Worm (Caenorhabditis elegans) whole organism, late embryonic: ENCODE measurements around the gene C09F5.3.

Experiments used
- C08G9.2 ChIP-seq: sonication (generic microtip); optimal IDR thresholded peaks from 2 replicates; lab custom pipeline; 2016; ENCODE audit warnings: mild to moderate bottlenecking, missing genetic modification characterization, moderate library complexity, missing compliant biosample characterization
- F13H6.1 ChIP-seq: sonication (generic microtip); optimal IDR thresholded peaks from 2 replicates; lab custom pipeline; 2016; ENCODE audit warnings: missing genetic modification characterization, missing compliant biosample characterization
- K02D7.2 ChIP-seq: sonication (generic microtip); optimal IDR thresholded peaks from 2 replicates; lab custom pipeline; 2017; ENCODE audit warnings: mild to moderate bottlenecking, missing genetic modification characterization, missing compliant biosample characterization
- T23F11.4 ChIP-seq: fragments of 200-800 bp; sonication (Bioruptor generic); optimal IDR thresholded peaks from 2 replicates; lab custom pipeline; 2018; ENCODE audit warnings: mild to moderate bottlenecking, missing genetic modification characterization, missing compliant biosample characterization
- ahr-1 ChIP-seq: sonication (generic microtip); optimal IDR thresholded peaks from 2 replicates; lab custom pipeline; 2016; ENCODE audit warnings: missing genetic modification characterization, missing compliant biosample characterization
- ama-1 ChIP-seq: fragments of 150-350 bp; optimal IDR thresholded peaks from 2 replicates; lab custom pipeline; 2014
- ceh-14 ChIP-seq: sonication (generic microtip); optimal IDR thresholded peaks from 2 replicates; lab custom pipeline; 2016; ENCODE audit warnings: missing genotype, missing genetic modification characterization, missing compliant biosample characterization
- ceh-18 ChIP-seq: sonication (generic microtip); optimal IDR thresholded peaks from 2 replicates; lab custom pipeline; 2016; ENCODE audit warnings: missing genetic modification characterization, missing compliant biosample characterization
- ceh-19 ChIP-seq: fragments of 200-800 bp; sonication (Bioruptor generic); optimal IDR thresholded peaks from 2 replicates; lab custom pipeline; 2018; ENCODE audit warnings: mild to moderate bottlenecking, missing genetic modification characterization, missing compliant biosample characterization
- ceh-2 ChIP-seq: sonication (generic microtip); optimal IDR thresholded peaks from 2 replicates; lab custom pipeline; 2016; ENCODE audit warnings: missing genotype, missing genetic modification characterization, missing compliant biosample characterization
- ceh-22 ChIP-seq: sonication (generic microtip); optimal IDR thresholded peaks from 2 replicates; lab custom pipeline; 2017; ENCODE audit warnings: missing biosample characterization, missing genetic modification characterization
- ceh-24 ChIP-seq: sonication (generic microtip); optimal IDR thresholded peaks from 2 replicates; lab custom pipeline; 2016; ENCODE audit warnings: mild to moderate bottlenecking, missing genetic modification characterization, missing compliant biosample characterization
- ceh-30 ChIP-seq: fragments of 150-350 bp; optimal IDR thresholded peaks from 2 replicates; lab custom pipeline; 2014; ENCODE audit warnings: missing biosample characterization, missing genetic modification characterization
- ceh-31 ChIP-seq: sonication (generic microtip); optimal IDR thresholded peaks from 2 replicates; lab custom pipeline; 2016; ENCODE audit warnings: missing genetic modification characterization, missing compliant biosample characterization
- ceh-45 ChIP-seq: fragments of 200-800 bp; sonication (Bioruptor generic); IDR thresholded peaks from 2 replicates; pipeline ENCODE4 v1.3.6; 2022; ENCODE audit warnings: missing genetic modification reagents, missing genetic modification characterization, missing compliant biosample characterization
- ceh-6 ChIP-seq: fragments of 200-800 bp; sonication (Bioruptor generic); optimal IDR thresholded peaks from 2 replicates; lab custom pipeline; 2018; ENCODE audit warnings: mild to moderate bottlenecking, missing genetic modification characterization, missing compliant biosample characterization
- ceh-9 ChIP-seq: sonication (generic microtip); optimal IDR thresholded peaks from 2 replicates; lab custom pipeline; 2016; ENCODE audit warnings: mild to moderate bottlenecking, missing genetic modification characterization, inconsistent platforms, missing compliant biosample characterization
- che-1 ChIP-seq: sonication (generic microtip); optimal IDR thresholded peaks from 2 replicates; lab custom pipeline; 2016; ENCODE audit warnings: mild to moderate bottlenecking, missing genetic modification characterization, missing compliant biosample characterization
- elt-2 ChIP-seq: sonication (generic microtip); optimal IDR thresholded peaks from 2 replicates; lab custom pipeline; 2016; ENCODE audit warnings: missing genetic modification reagents, missing genetic modification characterization, missing compliant biosample characterization
- elt-4 ChIP-seq: sonication (generic microtip); optimal IDR thresholded peaks from 2 replicates; lab custom pipeline; 2016; ENCODE audit warnings: missing genetic modification characterization, missing compliant biosample characterization
- ets-4 ChIP-seq: sonication (generic microtip); optimal IDR thresholded peaks from 2 replicates; lab custom pipeline; 2016; ENCODE audit warnings: missing genetic modification characterization, missing compliant biosample characterization
- fkh-10 ChIP-seq: fragments of 150-350 bp; optimal IDR thresholded peaks from 2 replicates; lab custom pipeline; 2014; ENCODE audit warnings: missing biosample characterization, missing genetic modification reagents, missing genetic modification characterization
- fkh-6 ChIP-seq: sonication (generic microtip); optimal IDR thresholded peaks from 2 replicates; lab custom pipeline; 2016; ENCODE audit warnings: missing genetic modification characterization, missing compliant biosample characterization
- gmeb-2 ChIP-seq: sonication (generic microtip); optimal IDR thresholded peaks from 2 replicates; lab custom pipeline; 2016; ENCODE audit warnings: missing genetic modification characterization, inconsistent platforms, missing compliant biosample characterization
- hlh-13 ChIP-seq: fragments of 200-800 bp; sonication (Bioruptor generic); optimal IDR thresholded peaks from 2 replicates; lab custom pipeline; 2018; ENCODE audit warnings: mild to moderate bottlenecking, missing genetic modification characterization, missing compliant biosample characterization
- hlh-15 ChIP-seq: sonication (generic microtip); optimal IDR thresholded peaks from 2 replicates; lab custom pipeline; 2016; ENCODE audit warnings: missing genetic modification characterization, missing compliant biosample characterization
- hlh-30 ChIP-seq: sonication (generic microtip); optimal IDR thresholded peaks from 2 replicates; lab custom pipeline; 2017; ENCODE audit warnings: antibody characterized with exemption, missing genetic modification characterization, missing compliant biosample characterization; ENCODE audit not compliant: insufficient read depth
- hlh-8 ChIP-seq: sonication (generic microtip); optimal IDR thresholded peaks from 2 replicates; lab custom pipeline; 2016; ENCODE audit warnings: missing genotype, missing genetic modification characterization, missing compliant biosample characterization
- lim-6 ChIP-seq: sonication (generic microtip); optimal IDR thresholded peaks from 2 replicates; lab custom pipeline; 2016; ENCODE audit warnings: missing genetic modification characterization, missing compliant biosample characterization
- lin-11 ChIP-seq: fragments of 200-800 bp; sonication (Bioruptor generic); optimal IDR thresholded peaks from 2 replicates; lab custom pipeline; 2018; ENCODE audit warnings: mild to moderate bottlenecking, missing genetic modification characterization, missing compliant biosample characterization
- madf-2 ChIP-seq: sonication (generic microtip); optimal IDR thresholded peaks from 2 replicates; lab custom pipeline; 2017; ENCODE audit warnings: missing genetic modification characterization, missing compliant biosample characterization
- mec-3 ChIP-seq: sonication (generic microtip); optimal IDR thresholded peaks from 2 replicates; lab custom pipeline; 2016; ENCODE audit warnings: borderline replicate concordance, missing genetic modification characterization, missing compliant biosample characterization
- nfya-1 ChIP-seq: sonication (generic microtip); optimal IDR thresholded peaks from 2 replicates; lab custom pipeline; 2017; ENCODE audit warnings: missing genetic modification characterization, mild to moderate bottlenecking, missing compliant biosample characterization, antibody characterized with exemption, moderate library complexity
- nhr-11 ChIP-seq: fragments of 150-350 bp; optimal IDR thresholded peaks from 2 replicates; lab custom pipeline; 2014; ENCODE audit warnings: missing biosample characterization, missing genetic modification characterization
- nhr-232 ChIP-seq: sonication (generic microtip); optimal IDR thresholded peaks from 2 replicates; lab custom pipeline; 2016; ENCODE audit warnings: missing genetic modification characterization, missing compliant biosample characterization
- pag-3 ChIP-seq: sonication (generic microtip); optimal IDR thresholded peaks from 2 replicates; lab custom pipeline; 2016; ENCODE audit warnings: missing compliant biosample characterization, missing genetic modification characterization, borderline replicate concordance
- pat-9 ChIP-seq: fragments of 200-800 bp; sonication (Bioruptor generic); optimal IDR thresholded peaks from 2 replicates; lab custom pipeline; 2018; ENCODE audit warnings: mild to moderate bottlenecking, missing genetic modification characterization, moderate library complexity, missing compliant biosample characterization
- pax-1 ChIP-seq: fragments of 150-350 bp; optimal IDR thresholded peaks from 2 replicates; lab custom pipeline; 2014; ENCODE audit warnings: missing biosample characterization, missing genetic modification characterization
- pha-4 ChIP-seq: fragments of 150-350 bp; optimal IDR thresholded peaks from 2 replicates; lab custom pipeline; 2018; ENCODE audit warnings: missing biosample characterization, missing genetic modification reagents, missing genetic modification characterization
- pqm-1 ChIP-seq: sonication (generic microtip); optimal IDR thresholded peaks from 2 replicates; lab custom pipeline; 2016; ENCODE audit warnings: missing genetic modification characterization, missing compliant biosample characterization
- pros-1 ChIP-seq: fragments of 150-350 bp; optimal IDR thresholded peaks from 2 replicates; lab custom pipeline; 2014; ENCODE audit warnings: missing biosample characterization, missing genetic modification reagents, missing genetic modification characterization
- ref-2 ChIP-seq: sonication (generic microtip); optimal IDR thresholded peaks from 2 replicates; lab custom pipeline; 2016; ENCODE audit warnings: missing genetic modification characterization, missing compliant biosample characterization
- rnt-1 ChIP-seq: sonication (generic microtip); optimal IDR thresholded peaks from 2 replicates; lab custom pipeline; 2016; ENCODE audit warnings: missing genetic modification characterization, missing compliant biosample characterization
- sdc-2 ChIP-seq: sonication (generic microtip); optimal IDR thresholded peaks from 2 replicates; lab custom pipeline; 2016; ENCODE audit warnings: missing genotype, missing genetic modification characterization, missing compliant biosample characterization
- sox-2 ChIP-seq: fragments of 200-800 bp; sonication (Bioruptor generic); IDR thresholded peaks from 2 replicates; pipeline ENCODE4 v1.3.6; 2022; ENCODE audit warnings: missing genetic modification reagents, missing genetic modification characterization, missing compliant biosample characterization
- sox-4 ChIP-seq: sonication (generic microtip); optimal IDR thresholded peaks from 2 replicates; lab custom pipeline; 2017; ENCODE audit warnings: mild to moderate bottlenecking, missing genetic modification characterization, inconsistent platforms, missing compliant biosample characterization
- tbx-2 ChIP-seq: sonication (generic microtip); optimal IDR thresholded peaks from 2 replicates; lab custom pipeline; 2016; ENCODE audit warnings: missing genetic modification characterization, missing compliant biosample characterization
- tbx-7 ChIP-seq: sonication (generic microtip); optimal IDR thresholded peaks from 2 replicates; lab custom pipeline; 2016; ENCODE audit warnings: missing genotype, missing genetic modification characterization, missing compliant biosample characterization
- unc-3 ChIP-seq, 2 experiments: fragments of 200-800 bp in 1 of 2; sonication (Bioruptor generic) in 1 of 2; sonication (generic microtip) in 1 of 2; conservative IDR thresholded peaks in 1 of 2; optimal IDR thresholded peaks in 1 of 2; 2 replicates each; pipeline versions ENCODE4 v1.3.6 to Lab custom; 2016 to 2022; ENCODE audit warnings: missing compliant biosample characterization in 2 of 2, missing genetic modification characterization in 2 of 2, missing genetic modification reagents in 1 of 2
- unc-42 ChIP-seq: sonication (generic microtip); optimal IDR thresholded peaks from 2 replicates; lab custom pipeline; 2016; ENCODE audit warnings: missing genotype, missing genetic modification characterization, missing compliant biosample characterization
- unc-55 ChIP-seq: sonication (generic microtip); optimal IDR thresholded peaks from 2 replicates; lab custom pipeline; 2017; ENCODE audit warnings: missing biosample characterization, missing genetic modification reagents, missing genetic modification characterization
- unc-86 ChIP-seq: sonication (generic microtip); optimal IDR thresholded peaks from 2 replicates; lab custom pipeline; 2016; ENCODE audit warnings: missing genetic modification characterization, missing compliant biosample characterization
- ztf-16 ChIP-seq: sonication (generic microtip); optimal IDR thresholded peaks from 2 replicates; lab custom pipeline; 2017; ENCODE audit warnings: missing genetic modification characterization, missing compliant biosample characterization

The C09F5.3 gene

ce11 chrIII:668303-668893 is 3.3 kb upstream of the C09F5.3 start, which contains the start of gene W02B3.3:
TSS of gene W02B3.3 (minus strand) at chrIII:668433.
- peak; percentile 23 for TF ChIP-seq ceh-2 (tag; lab: Kevin White, UChicago)
- TF ChIP-seq T23F11.4 (GFP tag; lab: Kevin White, UChicago), result no peak
- no peak for TF ChIP-seq pha-4 (tag; lab: Kevin White, UChicago)
- TF ChIP-seq F13H6.1 (tag; lab: Kevin White, UChicago), result no peak
- peak; percentile 6 for TF ChIP-seq pat-9
- no peak for TF ChIP-seq ceh-45 (GFP tag; lab: Robert Waterston, UW)
- TF ChIP-seq elt-4 (tag; lab: Kevin White, UChicago), result no peak
- TF ChIP-seq mec-3 (tag; lab: Kevin White, UChicago), result no peak
- TF ChIP-seq sdc-2 (tag; lab: Kevin White, UChicago), result peak; percentile 35
- TF ChIP-seq pros-1, result peak; percentile 55
- peak; percentile 33 for TF ChIP-seq pag-3
- TF ChIP-seq tbx-2 (tag; lab: Kevin White, UChicago), result peak; percentile 67
- TF ChIP-seq pqm-1 (tag; lab: Kevin White, UChicago), result no peak
- peak; percentile 94 for TF ChIP-seq unc-42 (tag; lab: Kevin White, UChicago)
- TF ChIP-seq tbx-7, result no peak
- TF ChIP-seq gmeb-2 (tag; lab: Kevin White, UChicago), result no peak
- TF ChIP-seq ref-2 (tag; lab: Kevin White, UChicago), result peak; percentile 40
- no peak for TF ChIP-seq ceh-30 (tag; lab: Kevin White, UChicago)
- TF ChIP-seq ets-4 (tag; lab: Kevin White, UChicago), result no peak
- no peak for TF ChIP-seq fkh-6 (tag; lab: Kevin White, UChicago)
- TF ChIP-seq ceh-24, result no peak
- no peak for TF ChIP-seq ceh-22
- TF ChIP-seq fkh-10, result peak; percentile 21
- peak; percentile 34 for TF ChIP-seq ceh-6
- no peak for TF ChIP-seq lim-6 (tag; lab: Kevin White, UChicago)
- no peak for TF ChIP-seq nhr-11 (tag; lab: Kevin White, UChicago)
- no peak for TF ChIP-seq unc-3 (GFP tag; conservative IDR thresholded peaks at IDR 0.05; lab: Robert Waterston, UW)
- TF ChIP-seq unc-3 (tag; optimal IDR thresholded peaks at IDR 0.05; lab: Kevin White, UChicago), result no peak
- no peak for TF ChIP-seq sox-4 (tag; lab: Kevin White, UChicago)
- no peak for TF ChIP-seq unc-86 (tag; lab: Kevin White, UChicago)
- TF ChIP-seq hlh-13 (GFP tag; lab: Kevin White, UChicago), result no peak
- peak; percentile 23 for TF ChIP-seq nfya-1 (tag; lab: Kevin White, UChicago)
- no peak for TF ChIP-seq ahr-1 (tag; lab: Kevin White, UChicago)
- peak; percentile 77 for TF ChIP-seq unc-55 (GFP tag; lab: Kevin White, UChicago)
- TF ChIP-seq C08G9.2 (tag; lab: Kevin White, UChicago), result no peak
- TF ChIP-seq hlh-15, result no peak
- no peak for TF ChIP-seq nhr-232 (tag; lab: Kevin White, UChicago)
- TF ChIP-seq elt-2 (tag; lab: Kevin White, UChicago), result no peak
- TF ChIP-seq lin-11 (tag; lab: Kevin White, UChicago), result no peak
- peak; percentile 32 for TF ChIP-seq rnt-1 (tag; lab: Kevin White, UChicago)
- TF ChIP-seq ceh-31 (tag; lab: Kevin White, UChicago), result peak; percentile 84
- TF ChIP-seq pax-1 (tag; lab: Kevin White, UChicago), result no peak
- no peak for TF ChIP-seq madf-2
- TF ChIP-seq hlh-8, result no peak
- peak; percentile 74 for TF ChIP-seq ceh-19 (GFP tag; lab: Kevin White, UChicago)
- TF ChIP-seq che-1, result no peak
- no peak for TF ChIP-seq ceh-9 (tag; lab: Kevin White, UChicago)
- TF ChIP-seq hlh-30 (tag; lab: Kevin White, UChicago), result no peak
- peak; percentile 84 for TF ChIP-seq ceh-18 (tag; lab: Kevin White, UChicago)
- no peak for TF ChIP-seq sox-2 (GFP tag; lab: Robert Waterston, UW)
- TF ChIP-seq K02D7.2 (tag; lab: Kevin White, UChicago), result no peak
- TF ChIP-seq ceh-14 (tag; lab: Kevin White, UChicago), result peak; percentile 69
- no peak for TF ChIP-seq ama-1 (lab: Kevin White, UChicago)
- no peak for TF ChIP-seq ztf-16
